Fruit fly (Drosophila melanogaster) Kc167 (cell line): ENCODE measurements around the gene Tim17a1.

Experiments used
- Myc ChIP-seq: fragments of >200 bp; optimal IDR thresholded peaks from 2 replicates; lab custom pipeline; 2017; ENCODE audit warnings: missing external identifiers
- Sin3A ChIP-seq: fragments of >200 bp; optimal IDR thresholded peaks from 2 replicates; lab custom pipeline; 2018; ENCODE audit warnings: missing external identifiers
- h ChIP-seq: fragments of >200 bp; optimal IDR thresholded peaks from 3 replicates; lab custom pipeline; 2018; ENCODE audit warnings: missing external identifiers
- insv ChIP-seq: fragments of >200 bp; optimal IDR thresholded peaks from 3 replicates; lab custom pipeline; 2018; ENCODE audit warnings: missing external identifiers
- psq ChIP-seq: fragments of >200 bp; optimal IDR thresholded peaks from 2 replicates; lab custom pipeline; 2017; ENCODE audit warnings: missing external identifiers
- ttk ChIP-seq: sonication (Bioruptor generic); optimal IDR thresholded peaks from 2 replicates; lab custom pipeline; 2017; ENCODE audit warnings: missing external identifiers

dm6 chr3R:12361962-12362497 is 2.5 kb downstream of the Tim17a1 start:
- no peak for TF ChIP-seq Myc (lab: Kevin White, UChicago)
- TF ChIP-seq psq (lab: Kevin White, UChicago) = no peak
- no peak for TF ChIP-seq Sin3A (lab: Kevin White, UChicago)
- TF ChIP-seq h (lab: Kevin White, UChicago) = no peak
- no peak for TF ChIP-seq insv (lab: Kevin White, UChicago)
- TF ChIP-seq ttk (lab: Kevin White, UChicago) = no peak
